Worm (Caenorhabditis elegans): Measurements from ENCODE around the gene gbf-1.

Gene gbf-1

DNA sequence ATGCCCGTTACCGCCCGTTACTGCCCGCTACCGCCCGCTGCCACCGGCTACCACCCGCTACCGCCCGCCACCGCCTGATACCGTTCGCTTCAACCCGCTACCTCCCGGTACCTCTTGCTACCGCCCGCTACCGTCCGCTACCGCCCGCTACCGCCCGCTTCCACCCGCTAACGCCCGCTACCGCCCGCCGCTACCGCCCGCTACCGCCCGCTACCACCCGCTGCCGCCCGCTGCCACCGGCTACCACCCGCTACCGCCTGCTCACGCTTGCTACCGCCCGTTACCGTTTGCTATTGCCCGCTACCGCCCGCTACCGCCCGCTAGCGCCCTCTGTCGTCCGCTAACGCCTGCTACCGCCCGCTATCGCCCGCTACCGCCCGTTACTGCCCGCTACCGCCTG lies 71.6 kb downstream of the gbf-1 start:
- TF ChIP-seq ceh-45 (GFP tag; IDR thresholded peaks at IDR 0.05) = 0 out of 2 replicates have a peak, but pooled peaks have one; percentile 4
- peak; percentile 31 for TF ChIP-seq K02D7.2 (tag; optimal IDR thresholded peaks at IDR 0.05)
- TF ChIP-seq unc-86 (tag; optimal IDR thresholded peaks at IDR 0.05) = no peak
- TF ChIP-seq nhr-232 (tag; optimal IDR thresholded peaks at IDR 0.05) = peak; percentile 6
- TF ChIP-seq ceh-6 (GFP tag; optimal IDR thresholded peaks at IDR 0.05) = peak; percentile 7
- TF ChIP-seq mec-3 (tag; optimal IDR thresholded peaks at IDR 0.05; ENCODE audit: borderline replicate concordance) = peak; percentile 17
